Worm (Caenorhabditis elegans) whole organism, L1 larva: ENCODE results near the gene C54E10.7.
A peak's percentile ranks its signal among the peaks of the same experiment; 100 is the strongest.

Experiments used
- aly-2 ChIP-seq: fragments of 150-350 bp; optimal IDR thresholded peaks from 2 replicates; lab custom pipeline; 2014; ENCODE audit warnings: missing biosample characterization, missing genetic modification characterization
- fkh-10 ChIP-seq: sonication (generic microtip); optimal IDR thresholded peaks from 2 replicates; lab custom pipeline; 2017; ENCODE audit warnings: missing biosample characterization, missing genetic modification reagents, missing genetic modification characterization
- isw-1 ChIP-seq: fragments of 200-800 bp; sonication (Bioruptor generic); IDR thresholded peaks from 2 replicates; pipeline ENCODE4 v1.3.6; 2022; ENCODE audit warnings: missing genetic modification characterization, missing compliant biosample characterization
- mdl-1 ChIP-seq, 2 experiments: fragments of 150-350 bp; optimal IDR thresholded peaks; 2 replicates each; lab custom pipeline; 2014 to 2017; ENCODE audit warnings: missing biosample characterization in 2 of 2, missing genetic modification characterization in 2 of 2, inconsistent platforms in 1 of 2
- mep-1 ChIP-seq: fragments of 150-350 bp; optimal IDR thresholded peaks from 2 replicates; lab custom pipeline; 2014; ENCODE audit warnings: missing biosample characterization, missing genetic modification characterization
- nhr-20 ChIP-seq: sonication (generic microtip); optimal IDR thresholded peaks from 2 replicates; lab custom pipeline; 2016; ENCODE audit warnings: mild to moderate bottlenecking, missing genetic modification characterization, missing compliant biosample characterization
- nhr-71 ChIP-seq: sonication (generic microtip); optimal IDR thresholded peaks from 2 replicates; lab custom pipeline; 2016; ENCODE audit warnings: mild to moderate bottlenecking, missing genetic modification characterization, moderate library complexity, missing compliant biosample characterization
- pag-3 ChIP-seq: sonication (generic microtip); optimal IDR thresholded peaks from 2 replicates; lab custom pipeline; 2017; ENCODE audit warnings: missing genetic modification characterization, mild to moderate bottlenecking, missing compliant biosample characterization, antibody characterized with exemption, borderline replicate concordance; ENCODE audit not compliant: insufficient read depth
- skn-1 ChIP-seq: fragments of 150-350 bp; optimal IDR thresholded peaks from 2 replicates; lab custom pipeline; 2014; ENCODE audit warnings: missing biosample characterization, missing genetic modification characterization
- snu-23 ChIP-seq: sonication (generic microtip); optimal IDR thresholded peaks from 2 replicates; lab custom pipeline; 2016; ENCODE audit warnings: missing genetic modification characterization, missing compliant biosample characterization
- swsn-7 ChIP-seq: sonication (generic microtip); optimal IDR thresholded peaks from 2 replicates; lab custom pipeline; 2016; ENCODE audit warnings: missing genetic modification characterization, missing compliant biosample characterization
- unc-130 ChIP-seq: fragments of 150-350 bp; optimal IDR thresholded peaks from 2 replicates; lab custom pipeline; 2017; ENCODE audit warnings: missing biosample characterization, missing genetic modification characterization, inconsistent platforms
- ztf-4 ChIP-seq: fragments of 150-350 bp; optimal IDR thresholded peaks from 2 replicates; lab custom pipeline; 2014; ENCODE audit warnings: missing biosample characterization, missing genetic modification characterization

Gene C54E10.7

DNA sequence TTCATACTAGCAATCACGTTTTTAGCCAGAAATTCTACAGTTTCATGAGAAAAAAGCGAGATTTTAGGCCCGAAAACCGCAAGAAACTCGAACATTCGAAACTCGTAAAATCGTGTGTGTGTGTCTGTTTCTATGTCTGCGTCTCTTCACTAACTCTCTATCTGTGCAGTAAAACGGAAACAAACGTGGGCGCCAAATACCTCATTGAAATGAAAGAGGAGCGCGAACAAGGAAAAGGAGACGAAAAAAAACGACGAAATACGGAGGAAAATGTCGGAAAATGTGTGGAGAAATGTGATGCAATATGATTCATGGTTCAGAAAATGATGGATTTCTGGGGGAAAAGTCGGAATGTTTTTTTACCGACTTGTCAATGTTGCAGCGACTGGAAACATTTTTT lies 57.1 kb downstream of the C54E10.7 start (continued):
- TF ChIP-seq ztf-4 (no peak), swsn-7 (tag; lab: Kevin White, UChicago) (peak; percentile 12), skn-1 (peak; percentile 39), mep-1 (tag; lab: Kevin White, UChicago) (peak; percentile 71), aly-2 (tag; lab: Kevin White, UChicago) (no peak), pag-3 (tag; lab: Kevin White, UChicago) (no peak), isw-1 (GFP tag; lab: Robert Waterston, UW) (no peak), mdl-1 (tag; optimal IDR thresholded peaks at IDR 0.05; lab: Kevin White, UChicago) (peak in 1 of 2 experiments; percentile 41), snu-23 (peak; percentile 49), fkh-10 (GFP tag; lab: Kevin White, UChicago) (no peak), nhr-20 (tag; lab: Kevin White, UChicago) (no peak), nhr-71 (peak; percentile 45), unc-130 (tag; lab: Kevin White, UChicago) (no peak)
- TF ChIP-seq, all 84 proteins: peak for 17
